Worm (Caenorhabditis elegans): Measurements from ENCODE around the gene R09F10.5.
A peak's percentile ranks its signal among the peaks of the same experiment; 100 is the strongest.

DNA sequence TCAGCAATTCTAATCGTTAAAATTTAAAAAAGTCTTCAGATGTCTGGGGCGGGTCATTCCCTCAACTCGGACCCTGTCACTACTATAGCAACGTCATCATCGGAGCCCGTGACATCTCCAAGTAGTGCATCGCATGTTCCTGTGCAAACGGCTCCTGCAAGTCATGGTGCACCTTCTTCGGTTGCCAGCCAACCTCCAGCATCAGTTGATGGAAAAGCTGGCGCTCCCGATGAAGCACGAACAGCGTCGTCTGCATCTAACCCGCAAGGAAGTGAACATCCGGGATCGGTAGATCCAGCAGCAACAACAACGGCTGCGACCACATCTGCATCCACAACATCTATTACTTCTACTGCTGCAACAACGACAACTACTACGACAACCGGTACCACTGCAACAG, 12.9 kb downstream of the R09F10.5 start, which contains the start of gene R09F10.3:
- no peak for TF ChIP-seq tra-4 (tag; optimal IDR thresholded peaks at IDR 0.05)
- no peak for TF ChIP-seq ama-1 (optimal IDR thresholded peaks at IDR 0.05)
- TF ChIP-seq aly-1 (tag; optimal IDR thresholded peaks at IDR 0.05) = no peak
- no peak for TF ChIP-seq ceh-13 (GFP tag; optimal IDR thresholded peaks at IDR 0.05)
- TF ChIP-seq flt-1 (GFP tag; IDR thresholded peaks at IDR 0.05) = no peak
- peak; percentile 12 for TF ChIP-seq hmg-4 (GFP tag; optimal IDR thresholded peaks at IDR 0.05)
- no peak for TF ChIP-seq F13C5.2 (tag; optimal IDR thresholded peaks at IDR 0.05)
- no peak for TF ChIP-seq ets-7 (tag; optimal IDR thresholded peaks at IDR 0.05)
- TF ChIP-seq hmbx-1 (tag; optimal IDR thresholded peaks at IDR 0.05) = no peak
- TF ChIP-seq sea-1 (GFP tag; conservative IDR thresholded peaks at IDR 0.05) = no peak
- no peak for TF ChIP-seq tbx-11 (GFP tag; IDR thresholded peaks at IDR 0.05)
- no peak for TF ChIP-seq ceh-36 (tag; optimal IDR thresholded peaks at IDR 0.05)
- no peak for TF ChIP-seq hnd-1 (tag; optimal IDR thresholded peaks at IDR 0.05)
- TF ChIP-seq scrt-1 (GFP tag; IDR thresholded peaks at IDR 0.05) = no peak

All from whole organism, early embryonic.